Worm (Caenorhabditis elegans) whole organism, midembryonic: ENCODE data around the gene spt-5.

ENCODE experiments used
- T22C8.4 ChIP-seq: fragments of 200-800 bp; sonication (Bioruptor generic); IDR thresholded peaks from 2 replicates; pipeline ENCODE4 v1.3.6; 2022; ENCODE audit warnings: missing genetic modification characterization, missing compliant biosample characterization
- cog-1 ChIP-seq: sonication (generic microtip); optimal IDR thresholded peaks from 2 replicates; lab custom pipeline; 2016; ENCODE audit warnings: missing genetic modification characterization, missing compliant biosample characterization
- flt-1 ChIP-seq: fragments of 200-800 bp; sonication (Bioruptor generic); IDR thresholded peaks from 2 replicates; pipeline ENCODE4 v1.3.6; 2022; ENCODE audit warnings: missing genetic modification characterization, missing compliant biosample characterization
- klf-2 ChIP-seq: fragments of 200-800 bp; sonication (Bioruptor generic); conservative IDR thresholded peaks from 2 replicates; pipeline ENCODE4 v1.3.6; 2022; ENCODE audit warnings: missing genetic modification reagents, missing genetic modification characterization, missing compliant biosample characterization
- med-1 ChIP-seq: sonication (generic microtip); optimal IDR thresholded peaks from 2 replicates; lab custom pipeline; 2017; ENCODE audit warnings: missing genetic modification characterization, mild to moderate bottlenecking, missing compliant biosample characterization, antibody characterized with exemption, missing genetic modification reagents; ENCODE audit not compliant: insufficient read depth
- ref-1 ChIP-seq: fragments of 200-800 bp; sonication (Bioruptor generic); conservative IDR thresholded peaks from 2 replicates; pipeline ENCODE4 v1.3.6; 2022; ENCODE audit warnings: missing genetic modification reagents, missing genetic modification characterization, missing compliant biosample characterization
- tab-1 ChIP-seq: fragments of 200-800 bp; sonication (Bioruptor generic); IDR thresholded peaks from 2 replicates; pipeline ENCODE4 v1.3.6; 2022; ENCODE audit warnings: missing genetic modification characterization, missing compliant biosample characterization
- ztf-23 ChIP-seq: fragments of 200-800 bp; sonication (Bioruptor generic); IDR thresholded peaks from 2 replicates; pipeline ENCODE4 v1.3.6; 2022; ENCODE audit warnings: missing genetic modification reagents, missing genetic modification characterization, missing compliant biosample characterization
- ztf-29 ChIP-seq: fragments of 200-800 bp; sonication (Bioruptor generic); IDR thresholded peaks from 2 replicates; pipeline ENCODE4 v1.3.6; 2022; ENCODE audit warnings: missing genetic modification reagents, missing genetic modification characterization, missing compliant biosample characterization

DNA sequence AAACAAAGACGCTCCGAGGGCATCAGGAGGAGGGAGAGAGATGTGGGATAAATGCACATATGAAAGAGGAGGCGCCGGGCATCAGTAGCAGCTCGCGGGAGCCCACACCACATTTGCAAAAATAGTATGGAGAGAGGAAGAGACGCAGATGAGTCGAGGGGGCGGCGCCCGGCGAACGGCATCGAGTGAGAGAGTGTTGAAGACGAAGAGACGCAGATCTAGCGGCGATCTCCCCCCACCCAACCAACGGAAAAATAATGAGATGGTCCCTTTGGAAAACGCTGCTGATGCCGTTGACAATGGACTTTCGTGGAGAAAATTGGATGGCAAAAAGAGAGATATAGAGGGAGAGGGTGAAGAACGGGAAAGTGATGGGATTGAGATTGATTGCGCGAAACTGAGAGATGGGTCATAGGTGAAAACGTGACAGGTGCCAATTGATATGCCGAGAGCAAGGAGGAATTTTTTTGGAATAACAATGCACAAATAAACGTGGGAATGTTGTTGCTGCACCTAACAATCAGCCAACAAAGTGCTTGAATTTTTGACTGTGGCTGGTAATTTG, 38.8 kb upstream of the spt-5 start:
- TF ChIP-seq ztf-23 (GFP tag; lab: Robert Waterston, UW): no peak
- TF ChIP-seq cog-1 (tag; lab: Kevin White, UChicago): no peak
- TF ChIP-seq med-1 (GFP tag; lab: Kevin White, UChicago): no peak
- TF ChIP-seq tab-1 (GFP tag; lab: Robert Waterston, UW): no peak
- TF ChIP-seq flt-1: no peak
- no peak for TF ChIP-seq klf-2 (GFP tag; lab: Robert Waterston, UW)
- no peak for TF ChIP-seq ztf-29 (GFP tag; lab: Robert Waterston, UW)
- no peak for TF ChIP-seq ref-1
- no peak for TF ChIP-seq T22C8.4 (GFP tag; lab: Robert Waterston, UW)
